Worm (Caenorhabditis elegans): ENCODE data around the gene VW02B12L.2.

The VW02B12L.2 gene

DNA sequence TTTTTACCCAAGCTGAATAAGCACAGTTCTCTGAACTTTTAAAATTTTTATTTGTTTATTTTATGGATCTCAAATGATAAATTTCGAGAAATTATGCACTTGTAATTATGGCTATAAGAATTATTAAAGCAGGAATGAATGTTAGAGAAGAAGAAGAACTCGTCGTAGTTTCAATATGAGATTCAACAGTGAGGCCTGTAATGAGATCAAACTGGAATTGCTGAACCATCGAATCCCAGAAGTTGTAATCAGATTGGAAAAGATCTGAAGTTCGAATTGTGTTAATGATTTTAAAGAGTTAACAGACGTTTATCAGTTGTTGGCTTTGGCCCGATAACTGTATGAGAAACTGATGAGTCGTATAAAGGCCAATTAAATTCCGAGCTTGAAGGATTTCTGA, 15.6 kb upstream of the VW02B12L.2 start (continued):
- TF ChIP-seq nhr-120 (GFP tag; IDR thresholded peaks at IDR 0.05), result no peak
- peak; percentile 84; the same call in 1 of the 2 replicates for TF ChIP-seq Y79H2A.3 (GFP tag; conservative IDR thresholded peaks at IDR 0.05)
- TF ChIP-seq mxl-1 (tag; optimal IDR thresholded peaks at IDR 0.05), result no peak
- no peak for TF ChIP-seq ama-1 (optimal IDR thresholded peaks at IDR 0.05)
- no peak for TF ChIP-seq ama-1 (GFP tag; optimal IDR thresholded peaks at IDR 0.05)
- no peak for TF ChIP-seq sea-2 (GFP tag; IDR thresholded peaks at IDR 0.05)
- no peak for TF ChIP-seq Y53F4B.3 (GFP tag; IDR thresholded peaks at IDR 0.05)
- TF ChIP-seq hrde-1 (tag; optimal IDR thresholded peaks at IDR 0.05; ENCODE audit: borderline replicate concordance), result peak; percentile 68
- peak; percentile 31 for TF ChIP-seq him-1 (tag; optimal IDR thresholded peaks at IDR 0.05)
- no peak for TF ChIP-seq ets-4 (GFP tag; optimal IDR thresholded peaks at IDR 0.05)
- TF ChIP-seq sptf-2 (GFP tag; optimal IDR thresholded peaks at IDR 0.05), result no peak
- no peak for TF ChIP-seq F37B4.10 (GFP tag; IDR thresholded peaks at IDR 0.05)
- TF ChIP-seq madf-3 (GFP tag; IDR thresholded peaks at IDR 0.05), result peak; percentile 69; the same call in 1 of the 2 replicates
- no peak for TF ChIP-seq nfya-1 (tag; optimal IDR thresholded peaks at IDR 0.05; ENCODE audit: borderline replicate concordance, insufficient read depth)
- peak; percentile 67 for TF ChIP-seq madf-6 (GFP tag; IDR thresholded peaks at IDR 0.05)
- TF ChIP-seq snpc-1.1 (tag; optimal IDR thresholded peaks at IDR 0.05; ENCODE audit: insufficient read depth), result no peak
- no peak for TF ChIP-seq die-1 (tag; optimal IDR thresholded peaks at IDR 0.05)
- no peak for TF ChIP-seq chd-7 (tag; optimal IDR thresholded peaks at IDR 0.05)
- TF ChIP-seq zfh-2 (GFP tag; conservative IDR thresholded peaks at IDR 0.05), result no peak
- no peak for TF ChIP-seq nfya-2 (GFP tag; IDR thresholded peaks at IDR 0.05)
- TF ChIP-seq tlf-1 (GFP tag; optimal IDR thresholded peaks at IDR 0.05), result peak; percentile 2
- TF ChIP-seq B0261.1 (tag; optimal IDR thresholded peaks at IDR 0.05), result no peak
- TF ChIP-seq gei-17 (GFP tag; optimal IDR thresholded peaks at IDR 0.05), result no peak
- no peak for TF ChIP-seq lsl-1 (GFP tag; optimal IDR thresholded peaks at IDR 0.05)
- no peak for TF ChIP-seq K11D2.4 (GFP tag; IDR thresholded peaks at IDR 0.05)
- no peak for TF ChIP-seq B0336.3 (GFP tag; IDR thresholded peaks at IDR 0.05)
- no peak for TF ChIP-seq ztf-25 (GFP tag; IDR thresholded peaks at IDR 0.05)
- TF ChIP-seq unc-130 (GFP tag; optimal IDR thresholded peaks at IDR 0.05), result no peak
- TF ChIP-seq rpc-1 (optimal IDR thresholded peaks at IDR 0.05), result no peak
- no peak for TF ChIP-seq rpc-1 (tag; optimal IDR thresholded peaks at IDR 0.05)
- TF ChIP-seq F39B2.1 (GFP tag; IDR thresholded peaks at IDR 0.05), result no peak
- no peak for TF ChIP-seq nhr-90 (tag; optimal IDR thresholded peaks at IDR 0.05)
- no peak for TF ChIP-seq ztf-26 (tag; optimal IDR thresholded peaks at IDR 0.05)
- TF ChIP-seq F57C9.4 (tag; optimal IDR thresholded peaks at IDR 0.05), result no peak
- no peak for TF ChIP-seq unc-62 (GFP tag; optimal IDR thresholded peaks at IDR 0.05)
- peak; percentile 24; the same call in 1 of the 2 replicates for TF ChIP-seq mcd-1 (GFP tag; IDR thresholded peaks at IDR 0.05)
- no peak for TF ChIP-seq dox-1 (GFP tag; IDR thresholded peaks at IDR 0.05)
- TF ChIP-seq lin-54 (GFP tag; optimal IDR thresholded peaks at IDR 0.05), result peak; percentile 21
- no peak for TF ChIP-seq ceh-40 (GFP tag; IDR thresholded peaks at IDR 0.05)
- no peak for TF ChIP-seq fkh-3 (tag; optimal IDR thresholded peaks at IDR 0.05)
- no peak for TF ChIP-seq B0035.1 (tag; optimal IDR thresholded peaks at IDR 0.05)
- TF ChIP-seq attf-6 (GFP tag; IDR thresholded peaks at IDR 0.05), result no peak
- TF ChIP-seq C17E4.6 (GFP tag; IDR thresholded peaks at IDR 0.05), result no peak
- TF ChIP-seq ztf-3 (GFP tag; optimal IDR thresholded peaks at IDR 0.05), result no peak
- no peak for TF ChIP-seq snpc-4 (GFP tag; optimal IDR thresholded peaks at IDR 0.05)
- no peak for TF ChIP-seq snpc-4 (tag; optimal IDR thresholded peaks at IDR 0.05)
- peak; percentile 70; the same call in 1 of the 2 replicates for TF ChIP-seq hsf-1 (GFP tag; IDR thresholded peaks at IDR 0.05)
- no peak for TF ChIP-seq ceh-58 (GFP tag; IDR thresholded peaks at IDR 0.05)
- no peak for TF ChIP-seq bed-2 (GFP tag; IDR thresholded peaks at IDR 0.05)
- no peak for TF ChIP-seq K12H6.12 (tag; optimal IDR thresholded peaks at IDR 0.05)
- no peak for TF ChIP-seq rcor-1 (GFP tag; IDR thresholded peaks at IDR 0.05)

All from whole organism, young adult.